Worm (Caenorhabditis elegans): ENCODE data around the gene atf-8.
A peak's percentile ranks its signal among the peaks of the same experiment; 100 is the strongest.
"Not testable (repeated sequence)": the region's sequence is repeated elsewhere in the genome, so short reads cannot be mapped to it uniquely, and the experiment has no call there.

Gene atf-8

ce11 chrV:6105374-6105773 lies at the start of gene atf-8:
TSS of gene atf-8 (plus strand) at chrV:6105607.
- TF ChIP-seq mef-2 (tag; optimal IDR thresholded peaks at IDR 0.05) (no peak), blmp-1 (tag; optimal IDR thresholded peaks at IDR 0.05) (peak; percentile 100), fkh-4 (tag; optimal IDR thresholded peaks at IDR 0.05; ENCODE audit: borderline replicate concordance) (no peak)

ce11 chrV:6063330-6063729 lies 42.1 kb upstream of the atf-8 start, which contains the start of gene Y38A10A.2:
TSS of gene Y38A10A.2 (minus strand) at chrV:6063430.
- TF ChIP-seq ceh-63 (GFP tag; optimal IDR thresholded peaks at IDR 0.05), result no peak
- no peak for TF ChIP-seq efl-1 (optimal IDR thresholded peaks at IDR 0.05)
- peak in 1 of 2 experiments; percentile 76 for TF ChIP-seq efl-1 (GFP tag; optimal IDR thresholded peaks at IDR 0.05 in 1 of 2)
- TF ChIP-seq mep-1 (tag; optimal IDR thresholded peaks at IDR 0.05), result no peak

ce11 chrV:6067112-6067511 lies 38.3 kb upstream of the atf-8 start, which contains the start of gene srh-10:
TSS of gene srh-10 (minus strand) at chrV:6067140.
- TF ChIP-seq nhr-11 (tag; optimal IDR thresholded peaks at IDR 0.05), result peak; percentile 21
- no peak for TF ChIP-seq C16A3.4 (tag; optimal IDR thresholded peaks at IDR 0.05)
- no peak for TF ChIP-seq ama-1 (optimal IDR thresholded peaks at IDR 0.05)
- no peak for TF ChIP-seq fkh-10 (GFP tag; optimal IDR thresholded peaks at IDR 0.05)
- TF ChIP-seq alr-1 (tag; optimal IDR thresholded peaks at IDR 0.05; ENCODE audit: borderline replicate concordance), result no peak
- no peak for TF ChIP-seq lin-15B (tag; optimal IDR thresholded peaks at IDR 0.05)
- no peak for TF ChIP-seq irx-1 (tag; optimal IDR thresholded peaks at IDR 0.05)
- TF ChIP-seq fkh-8 (tag; optimal IDR thresholded peaks at IDR 0.05), result peak; percentile 80
- TF ChIP-seq pax-3 (tag; optimal IDR thresholded peaks at IDR 0.05), result no peak
- TF ChIP-seq sox-4 (tag; optimal IDR thresholded peaks at IDR 0.05), result peak; percentile 54
- TF ChIP-seq elt-3 (tag; optimal IDR thresholded peaks at IDR 0.05), result no peak

- not testable (repeated sequence) for TF ChIP-seq fkh-8, ztf-4, mdl-1 (tag; optimal IDR thresholded peaks at IDR 0.05)
Measured at ce11 chrV:6069968-6070367, 35.4 kb upstream of the atf-8 start, which contains the start of gene fbxa-214. TSS of gene fbxa-214 (minus strand) at chrV:6070068.

- peak; percentile 35 to 66 (median 66) for TF ChIP-seq dpl-1 (GFP tag; optimal IDR thresholded peaks at IDR 0.05)
- TF ChIP-seq nhr-71 (tag; optimal IDR thresholded peaks at IDR 0.05), result peak; percentile 22
- peak; percentile 1 for TF ChIP-seq blmp-1 (tag; optimal IDR thresholded peaks at IDR 0.05)
- TF ChIP-seq sup-37 (GFP tag; optimal IDR thresholded peaks at IDR 0.05), result no peak
- TF ChIP-seq lir-3 (tag; optimal IDR thresholded peaks at IDR 0.05; ENCODE audit: poor library complexity), result peak; percentile 10
- peak; percentile 89 for TF ChIP-seq F16B12.6 (tag; optimal IDR thresholded peaks at IDR 0.05)
- no peak for TF ChIP-seq skn-1 (tag; optimal IDR thresholded peaks at IDR 0.05)
- TF ChIP-seq swsn-7 (tag; optimal IDR thresholded peaks at IDR 0.05), result peak; percentile 39
- peak; percentile 38 for TF ChIP-seq snu-23 (GFP tag; optimal IDR thresholded peaks at IDR 0.05)
- peak; percentile 5 for TF ChIP-seq elt-2 (tag; optimal IDR thresholded peaks at IDR 0.05)
- peak; percentile 15 for TF ChIP-seq fos-1 (tag; optimal IDR thresholded peaks at IDR 0.05)
- peak; percentile 43 for TF ChIP-seq nhr-85 (tag)
- peak; percentile 40 to 57 for TF ChIP-seq lin-35 (GFP tag; optimal IDR thresholded peaks at IDR 0.05)
- no peak for TF ChIP-seq nhr-90 (tag; optimal IDR thresholded peaks at IDR 0.05; ENCODE audit: poor library complexity)
- peak; percentile 17 for TF ChIP-seq lin-14 (GFP tag; optimal IDR thresholded peaks at IDR 0.05)
- no peak for TF ChIP-seq nhr-28 (tag; optimal IDR thresholded peaks at IDR 0.05)
- no peak for TF ChIP-seq sptf-1 (tag; optimal IDR thresholded peaks at IDR 0.05)
- TF ChIP-seq mep-1 (tag; optimal IDR thresholded peaks at IDR 0.05), result peak; percentile 67
- TF ChIP-seq tbx-2 (tag; optimal IDR thresholded peaks at IDR 0.05), result peak; percentile 10
- TF ChIP-seq nhr-47 (tag; optimal IDR thresholded peaks at IDR 0.05), result peak; percentile 16
- TF ChIP-seq ceh-8 (GFP tag; optimal IDR thresholded peaks at IDR 0.05), result no peak
- TF ChIP-seq xbp-1 (tag; optimal IDR thresholded peaks at IDR 0.05), result peak; percentile 94
- TF ChIP-seq ceh-63 (GFP tag; optimal IDR thresholded peaks at IDR 0.05), result no peak
- no peak for TF ChIP-seq C04F5.9 (tag; optimal IDR thresholded peaks at IDR 0.05)
- TF ChIP-seq efl-1 (optimal IDR thresholded peaks at IDR 0.05), result peak; percentile 49 to 60
- TF ChIP-seq efl-1 (GFP tag; optimal IDR thresholded peaks at IDR 0.05 in 1 of 2), result peak; percentile 41 to 63
- TF ChIP-seq lsy-2 (tag; optimal IDR thresholded peaks at IDR 0.05), result peak; percentile 45 to 46
- peak; percentile 29 for TF ChIP-seq nhr-20 (tag; optimal IDR thresholded peaks at IDR 0.05)
- peak; percentile 9 for TF ChIP-seq egl-13 (tag; optimal IDR thresholded peaks at IDR 0.05)
- peak; percentile 30 for TF ChIP-seq dsc-1 (tag; optimal IDR thresholded peaks at IDR 0.05)
Measured at ce11 chrV:6095829-6096228, 9.6 kb upstream of the atf-8 start, which contains the start of gene Y38A10A.7. TSS of gene Y38A10A.7 (plus strand) at chrV:6096197.

All from whole organism, L1 larva.